Fruit fly (Drosophila melanogaster) whole organism, embryonic: ENCODE results near the gene RpL8.

ENCODE experiments used
- Atf6 ChIP-seq: fragments of 200-800 bp; sonication (Bioruptor generic); IDR thresholded peaks from 2 replicates; pipeline ENCODE4 v1.3.6; 2022; ENCODE audit warnings: missing biosample characterization, missing genetic modification characterization
- B-H1 ChIP-seq: fragments of 200-800 bp; sonication (Bioruptor generic); IDR thresholded peaks from 3 replicates; pipeline ENCODE4 v1.3.6; 2022; ENCODE audit warnings: missing biosample characterization, missing genetic modification characterization
- B-H2 ChIP-seq: fragments of 200-800 bp; sonication (Bioruptor generic); optimal IDR thresholded peaks from 2 replicates; lab custom pipeline; 2018; ENCODE audit warnings: missing biosample characterization, mild to moderate bottlenecking, missing genetic modification characterization
- Bteb2 ChIP-seq: fragments of 200-800 bp; sonication (Bioruptor generic); optimal IDR thresholded peaks from 2 replicates; lab custom pipeline; 2016; ENCODE audit warnings: missing biosample characterization, missing genetic modification characterization
- CG10654 ChIP-seq: fragments of 200-800 bp; sonication (Bioruptor generic); optimal IDR thresholded peaks from 2 replicates; lab custom pipeline; 2016; ENCODE audit warnings: missing biosample characterization, missing genetic modification characterization
- CG11093 ChIP-seq: fragments of 200-800 bp; sonication (Bioruptor generic); IDR thresholded peaks from 3 replicates; pipeline ENCODE4 v1.3.6; 2022; ENCODE audit warnings: missing biosample characterization, missing genetic modification characterization
- CG15696 ChIP-seq: fragments of 200-800 bp; sonication (Bioruptor generic); optimal IDR thresholded peaks from 2 replicates; lab custom pipeline; 2019; ENCODE audit warnings: missing biosample characterization, mild to moderate bottlenecking, missing genetic modification characterization, moderate library complexity
- CG17359 ChIP-seq: fragments of 200-800 bp; sonication (Bioruptor generic); optimal IDR thresholded peaks from 3 replicates; lab custom pipeline; 2018; ENCODE audit warnings: missing biosample characterization, mild to moderate bottlenecking, missing genetic modification characterization, moderate library complexity
- CG18011 ChIP-seq: fragments of 200-800 bp; sonication (Bioruptor generic); optimal IDR thresholded peaks from 2 replicates; lab custom pipeline; 2017; ENCODE audit warnings: missing biosample characterization, missing genetic modification characterization, mild to moderate bottlenecking, moderate library complexity, missing genotype
- CG2202 ChIP-seq: fragments of 200-800 bp; sonication (Bioruptor generic); optimal IDR thresholded peaks from 2 replicates; lab custom pipeline; 2018; ENCODE audit warnings: missing biosample characterization, mild to moderate bottlenecking, missing genetic modification characterization
- CG31224 ChIP-seq: fragments of 200-800 bp; sonication (Bioruptor generic); IDR thresholded peaks from 2 replicates; pipeline ENCODE4 v1.3.6; 2022; ENCODE audit warnings: missing biosample characterization, missing genetic modification characterization
- CG43689 ChIP-seq: fragments of 200-800 bp; sonication (Bioruptor generic); IDR thresholded peaks from 2 replicates; pipeline ENCODE4 v1.3.6; 2022; ENCODE audit warnings: missing biosample characterization, missing genetic modification characterization
- CG4424 ChIP-seq: fragments of 200-800 bp; sonication (Bioruptor generic); optimal IDR thresholded peaks from 3 replicates; lab custom pipeline; 2016; ENCODE audit warnings: missing biosample characterization, missing genetic modification characterization
- CG6654 ChIP-seq: fragments of 200-800 bp; sonication (Bioruptor generic); optimal IDR thresholded peaks from 2 replicates; lab custom pipeline; 2017; ENCODE audit warnings: missing biosample characterization, mild to moderate bottlenecking, missing genetic modification characterization
- CG7745 ChIP-seq: fragments of 200-800 bp; sonication (Bioruptor generic); optimal IDR thresholded peaks from 2 replicates; lab custom pipeline; 2018; ENCODE audit warnings: missing biosample characterization, mild to moderate bottlenecking, missing genetic modification characterization, moderate library complexity
- CG8388 ChIP-seq: fragments of 200-800 bp; sonication (Bioruptor generic); optimal IDR thresholded peaks from 2 replicates; lab custom pipeline; 2019; ENCODE audit warnings: missing biosample characterization, mild to moderate bottlenecking, missing genetic modification characterization, moderate library complexity
- CG9215 ChIP-seq: fragments of 200-800 bp; sonication (Bioruptor generic); IDR thresholded peaks from 2 replicates; pipeline ENCODE4 v1.3.6; 2022; ENCODE audit warnings: missing biosample characterization, missing genetic modification characterization
- CTCF ChIP-seq: fragments of 200-800 bp; sonication (Bioruptor generic); optimal IDR thresholded peaks from 2 replicates; lab custom pipeline; 2017; ENCODE audit warnings: missing biosample characterization, mild to moderate bottlenecking, missing genetic modification characterization, moderate library complexity
- D19A ChIP-seq: fragments of 200-800 bp; optimal IDR thresholded peaks from 3 replicates; lab custom pipeline; 2019; ENCODE audit warnings: missing biosample characterization, mild to moderate bottlenecking, missing genetic modification characterization, moderate library complexity
- D19B ChIP-seq: fragments of 200-800 bp; sonication (Bioruptor generic); optimal IDR thresholded peaks from 2 replicates; lab custom pipeline; 2017; ENCODE audit warnings: missing biosample characterization, mild to moderate bottlenecking, missing genetic modification characterization
- Ets97D ChIP-seq: fragments of 200-800 bp; sonication (Bioruptor generic); optimal IDR thresholded peaks from 3 replicates; lab custom pipeline; 2016; ENCODE audit warnings: missing biosample characterization, missing genetic modification characterization
- Fer1 ChIP-seq: fragments of 200-800 bp; sonication (Bioruptor generic); optimal IDR thresholded peaks from 2 replicates; lab custom pipeline; 2017; ENCODE audit warnings: missing biosample characterization, mild to moderate bottlenecking, missing genetic modification characterization
- H15 ChIP-seq: fragments of 200-800 bp; sonication (Bioruptor generic); IDR thresholded peaks from 3 replicates; pipeline ENCODE4 v1.3.6; 2022; ENCODE audit warnings: missing biosample characterization, missing genetic modification characterization
- HLH54F ChIP-seq: fragments of 200-800 bp; sonication (Bioruptor generic); optimal IDR thresholded peaks from 3 replicates; lab custom pipeline; 2016; ENCODE audit warnings: missing biosample characterization, missing genetic modification characterization
- Hr51 ChIP-seq, 2 experiments: fragments of 200-800 bp; sonication (Bioruptor generic); optimal IDR thresholded peaks; 2 replicates in 1 of 2; 3 replicates in 1 of 2; lab custom pipeline; 2016 to 2018; ENCODE audit warnings: missing biosample characterization in 2 of 2, missing genetic modification characterization in 2 of 2, mild to moderate bottlenecking in 1 of 2, moderate library complexity in 1 of 2
- NK7.1 ChIP-seq: fragments of 200-800 bp; sonication (Bioruptor generic); optimal IDR thresholded peaks from 3 replicates; lab custom pipeline; 2016; ENCODE audit warnings: missing biosample characterization, missing genetic modification characterization
- NfI ChIP-seq: fragments of 200-800 bp; sonication (Bioruptor generic); optimal IDR thresholded peaks from 3 replicates; lab custom pipeline; 2018; ENCODE audit warnings: missing biosample characterization, mild to moderate bottlenecking, missing genetic modification characterization, moderate library complexity
- Pdp1 ChIP-seq, 2 experiments: fragments of 200-800 bp; sonication (Bioruptor generic); optimal IDR thresholded peaks; 3 replicates each; lab custom pipeline; 2016; ENCODE audit warnings: missing biosample characterization in 2 of 2, missing genetic modification characterization in 2 of 2, mild to moderate bottlenecking in 1 of 2, moderate library complexity in 1 of 2
- Rfx ChIP-seq: fragments of 200-800 bp; sonication (Bioruptor generic); IDR thresholded peaks from 2 replicates; pipeline ENCODE4 v1.3.6; 2022; ENCODE audit warnings: missing biosample characterization, missing genetic modification characterization
- ac ChIP-seq: fragments of 200-800 bp; sonication (Bioruptor generic); optimal IDR thresholded peaks from 3 replicates; lab custom pipeline; 2017; ENCODE audit warnings: missing biosample characterization, mild to moderate bottlenecking, missing genetic modification characterization
- ems ChIP-seq: fragments of 200-800 bp; sonication (Bioruptor generic); optimal IDR thresholded peaks from 3 replicates; lab custom pipeline; 2016; ENCODE audit warnings: missing biosample characterization, missing genetic modification characterization
- esg ChIP-seq: fragments of 200-800 bp; sonication (Bioruptor generic); conservative IDR thresholded peaks from 2 replicates; pipeline ENCODE4 v1.3.6; 2022; ENCODE audit warnings: missing biosample characterization, missing genetic modification characterization
- lbe ChIP-seq: fragments of 200-800 bp; sonication (Bioruptor generic); optimal IDR thresholded peaks from 2 replicates; lab custom pipeline; 2016; ENCODE audit warnings: missing biosample characterization, mild to moderate bottlenecking, missing genetic modification characterization
- lola ChIP-seq, 3 experiments: fragments of >200 bp in 2 of 3; fragments of 200-800 bp in 1 of 3; sonication (Bioruptor generic) in 1 of 3; optimal IDR thresholded peaks; 2 replicates each; lab custom pipeline; 2017 to 2019; ENCODE audit warnings: missing biosample characterization in 3 of 3, missing genetic modification characterization in 3 of 3, mild to moderate bottlenecking in 1 of 3, moderate library complexity in 1 of 3
- nerfin-2 ChIP-seq: fragments of 200-800 bp; sonication (Bioruptor generic); IDR thresholded peaks from 2 replicates; pipeline ENCODE4 v1.3.6; 2022; ENCODE audit warnings: missing biosample characterization, missing genetic modification characterization; ENCODE audit not compliant: partially characterized antibody
- nom ChIP-seq: fragments of 200-800 bp; sonication (Bioruptor generic); optimal IDR thresholded peaks from 2 replicates; lab custom pipeline; 2017; ENCODE audit warnings: missing biosample characterization, missing genetic modification characterization, mild to moderate bottlenecking, moderate library complexity, missing genetic modification reagents
- oc ChIP-seq: fragments of 200-800 bp; sonication (Bioruptor generic); optimal IDR thresholded peaks from 2 replicates; lab custom pipeline; 2018; ENCODE audit warnings: missing biosample characterization, mild to moderate bottlenecking, missing genetic modification characterization, moderate library complexity
- org-1 ChIP-seq: fragments of 200-800 bp; sonication (Bioruptor generic); optimal IDR thresholded peaks from 2 replicates; lab custom pipeline; 2017; ENCODE audit warnings: missing biosample characterization, missing genetic modification characterization
- otp ChIP-seq: fragments of 200-800 bp; sonication (Bioruptor generic); IDR thresholded peaks from 3 replicates; pipeline ENCODE4, ENCODE4 v1.3.6; 2022; ENCODE audit warnings: missing biosample characterization, missing genetic modification characterization
- pb ChIP-seq: fragments of 200-800 bp; sonication (Bioruptor generic); optimal IDR thresholded peaks from 3 replicates; lab custom pipeline; 2016; ENCODE audit warnings: missing biosample characterization, missing genetic modification characterization
- pzg ChIP-seq: fragments of 200-800 bp; sonication (Bioruptor generic); optimal IDR thresholded peaks from 3 replicates; lab custom pipeline; 2018; ENCODE audit warnings: missing biosample characterization, mild to moderate bottlenecking, missing genetic modification characterization, moderate library complexity
- slbo ChIP-seq: fragments of 200-800 bp; sonication (Bioruptor generic); IDR thresholded peaks from 2 replicates; pipeline ENCODE4 v1.3.6; 2022; ENCODE audit warnings: missing biosample characterization, missing genetic modification characterization
- sob ChIP-seq: fragments of 200-800 bp; sonication (Bioruptor generic); IDR thresholded peaks from 2 replicates; pipeline ENCODE4 v1.3.6; 2022; ENCODE audit warnings: missing biosample characterization, missing genetic modification characterization
- ssp ChIP-seq: fragments of 200-800 bp; sonication (Bioruptor generic); IDR thresholded peaks from 2 replicates; pipeline ENCODE4 v1.3.6; 2022; ENCODE audit warnings: missing biosample characterization, missing genetic modification characterization
- stc ChIP-seq: fragments of 200-800 bp; sonication (Bioruptor generic); IDR thresholded peaks from 2 replicates; pipeline ENCODE4 v1.3.6; 2022; ENCODE audit warnings: missing biosample characterization, missing genetic modification characterization
- tgo ChIP-seq: fragments of 200-800 bp; sonication (Bioruptor generic); IDR thresholded peaks from 3 replicates; pipeline ENCODE4 v1.3.6; 2022; ENCODE audit warnings: missing biosample characterization, missing genetic modification characterization
- ttk ChIP-seq: fragments of 200-800 bp; sonication (Bioruptor generic); IDR thresholded peaks from 2 replicates; pipeline ENCODE4 v2.1.2; 2022; ENCODE audit warnings: missing biosample characterization, missing genetic modification characterization
- tx ChIP-seq: fragments of 200-800 bp; sonication (Bioruptor generic); optimal IDR thresholded peaks from 2 replicates; lab custom pipeline; 2016; ENCODE audit warnings: missing biosample characterization, missing genetic modification characterization
- usp ChIP-seq: fragments of >200 bp; optimal IDR thresholded peaks from 2 replicates; lab custom pipeline; 2017; ENCODE audit warnings: missing biosample characterization, missing genetic modification characterization

Gene RpL8

DNA sequence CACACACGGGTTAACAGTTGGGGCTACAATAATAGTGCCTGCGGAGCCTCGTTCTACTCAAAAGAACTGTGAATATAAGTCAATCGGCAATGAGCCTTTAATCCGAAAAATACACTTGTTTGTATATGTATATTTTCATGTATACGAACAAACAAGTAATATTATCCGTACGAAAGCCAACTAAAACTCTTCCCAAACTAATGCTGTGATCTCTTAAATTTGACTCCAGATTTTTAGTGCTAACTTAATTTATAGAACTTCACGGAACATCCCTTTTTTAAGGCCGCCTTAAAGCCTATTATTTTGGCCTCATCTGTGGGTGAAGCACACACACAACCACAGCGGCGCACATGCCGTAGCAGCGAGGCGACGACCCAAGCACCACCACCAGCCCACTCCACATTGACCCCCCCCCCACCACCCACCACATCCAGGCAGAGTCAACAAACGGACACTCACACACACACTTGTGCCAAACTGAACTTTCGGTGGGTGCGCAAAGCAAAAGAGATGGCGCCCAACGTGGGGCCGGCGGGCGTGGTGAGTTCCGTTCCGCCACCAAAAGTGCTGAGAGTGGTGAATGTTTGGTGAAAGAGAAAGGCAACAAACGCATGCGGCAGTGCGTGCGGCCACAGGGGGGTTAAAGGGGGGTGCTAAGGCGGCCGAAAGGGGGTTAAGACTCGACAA, 3.0 kb upstream of the RpL8 start (continued):
- TF ChIP-seq ttk (GFP tag; lab: Robert Waterston, UW) (peak; percentile 14; the same call in 1 of the 2 replicates), CG9215 (GFP tag; lab: Robert Waterston, UW) (peak; percentile 66), CG15696 (tag; lab: Kevin White, UChicago) (peak; percentile 33), slbo (GFP tag; lab: Robert Waterston, UW) (peak; percentile 68), Hr51 (GFP tag; optimal IDR thresholded peaks at IDR 0.05; lab: Kevin White, UChicago) (peak; percentile 25 to 90), CG8388 (peak; percentile 74), pb (GFP tag; lab: Kevin White, UChicago) (peak; percentile 65), org-1 (GFP tag; lab: Kevin White, UChicago) (peak; percentile 85), CG10654 (peak; percentile 65), usp (GFP tag; lab: Kevin White, UChicago) (no peak), NfI (GFP tag; lab: Kevin White, UChicago) (peak; percentile 82), stc (GFP tag; lab: Robert Waterston, UW) (peak; percentile 67), ssp (GFP tag; lab: Robert Waterston, UW) (peak; percentile 34; the same call in 1 of the 2 replicates), B-H2 (GFP tag; lab: Kevin White, UChicago) (no peak), Ets97D (GFP tag; lab: Kevin White, UChicago) (peak; percentile 18), Fer1 (GFP tag; lab: Kevin White, UChicago) (peak; percentile 90), ac (peak; percentile 38), tgo (GFP tag; lab: Robert Waterston, UW) (peak; percentile 77; the same call in 2 of the 3 replicates), CG31224 (GFP tag; lab: Robert Waterston, UW) (no peak; the same call in 1 of the 2 replicates), H15 (GFP tag; lab: Robert Waterston, UW) (peak; percentile 46; the same call in 1 of the 3 replicates), CG7745 (tag; lab: Kevin White, UChicago) (no peak), HLH54F (GFP tag; lab: Kevin White, UChicago) (peak; percentile 67), B-H1 (GFP tag; lab: Robert Waterston, UW) (peak; percentile 40; the same call in 1 of the 3 replicates), lola (GFP tag; optimal IDR thresholded peaks at IDR 0.05; lab: Kevin White, UChicago) (peak in 1 of 3 experiments; percentile 78), NK7.1 (GFP tag; lab: Kevin White, UChicago) (peak; percentile 65), Rfx (GFP tag; lab: Robert Waterston, UW) (peak; percentile 60; the same call in 1 of the 2 replicates), oc (peak; percentile 46), Pdp1 (GFP tag; optimal IDR thresholded peaks at IDR 0.05; lab: Kevin White, UChicago) (peak; percentile 62 to 76), ems (GFP tag; lab: Kevin White, UChicago) (peak; percentile 28), nom (GFP tag; lab: Kevin White, UChicago) (peak; percentile 43), CG6654 (GFP tag; lab: Kevin White, UChicago) (peak; percentile 56), D19B (GFP tag; lab: Kevin White, UChicago) (peak; percentile 47), Bteb2 (GFP tag; lab: Kevin White, UChicago) (peak; percentile 63), CG2202 (tag; lab: Kevin White, UChicago) (peak; percentile 56), lbe (peak; percentile 10), CG11093 (GFP tag; lab: Robert Waterston, UW) (peak; percentile 58; the same call in 2 of the 3 replicates), D19A (tag; lab: Kevin White, UChicago) (peak; percentile 42), CTCF (GFP tag; lab: Kevin White, UChicago) (peak; percentile 45), CG18011 (peak; percentile 70), sob (GFP tag; lab: Robert Waterston, UW) (peak; percentile 47), pzg (peak; percentile 7), nerfin-2 (GFP tag; lab: Robert Waterston, UW) (no peak), otp (GFP tag; lab: Robert Waterston, UW) (no peak), CG43689 (GFP tag; lab: Robert Waterston, UW) (peak; percentile 9; the same call in 1 of the 2 replicates), tx (GFP tag; lab: Kevin White, UChicago) (peak; percentile 61), CG4424 (GFP tag; lab: Kevin White, UChicago) (peak; percentile 75), Atf6 (GFP tag; lab: Robert Waterston, UW) (peak; percentile 58; the same call in 1 of the 2 replicates), esg (GFP tag; lab: Robert Waterston, UW) (peak; percentile 66), CG17359 (tag; lab: Kevin White, UChicago) (peak; percentile 83)
